Worm (Caenorhabditis elegans): Measurements from ENCODE around the gene spc-1.

Gene spc-1

ce11 chrX:3112278-3112677 is 14.6 kb downstream of the spc-1 start:
- TF ChIP-seq hmg-20 (GFP tag; IDR thresholded peaks at IDR 0.05) (0 out of 2 replicates have a peak, but pooled peaks have one; percentile 9), mcd-1 (GFP tag; IDR thresholded peaks at IDR 0.05) (peak; percentile 45), madf-6 (GFP tag; IDR thresholded peaks at IDR 0.05) (peak; percentile 27; the same call in 1 of the 2 replicates), aptf-3 (GFP tag; IDR thresholded peaks at IDR 0.05) (0 out of 2 replicates have a peak, but pooled peaks have one; percentile 64), pbrm-1 (GFP tag; IDR thresholded peaks at IDR 0.05) (peak; percentile 16; the same call in 1 of the 2 replicates), Y53G8AR.9 (GFP tag; conservative IDR thresholded peaks at IDR 0.05) (0 out of 2 replicates have a peak, but pooled peaks have one; percentile 64), C06A6.2 (GFP tag; conservative IDR thresholded peaks at IDR 0.05) (0 out of 2 replicates have a peak, but pooled peaks have one; percentile 20), cebp-2 (GFP tag; IDR thresholded peaks at IDR 0.05) (0 out of 2 replicates have a peak, but pooled peaks have one; percentile 27), madf-3 (GFP tag; IDR thresholded peaks at IDR 0.05) (0 out of 2 replicates have a peak, but pooled peaks have one; percentile 53), hsf-1 (GFP tag; IDR thresholded peaks at IDR 0.05) (0 out of 2 replicates have a peak, but pooled peaks have one; percentile 9), nhr-120 (GFP tag; IDR thresholded peaks at IDR 0.05) (0 out of 2 replicates have a peak, but pooled peaks have one; percentile 65)

ce11 chrX:3111687-3112086 is 15.2 kb downstream of the spc-1 start:
- TF ChIP-seq ccch-3 (GFP tag; optimal IDR thresholded peaks at IDR 0.05) (no peak), ztf-3 (GFP tag; optimal IDR thresholded peaks at IDR 0.05) (no peak), lir-1 (GFP tag; conservative IDR thresholded peaks at IDR 0.05) (no peak), F49E8.2 (tag; optimal IDR thresholded peaks at IDR 0.05; ENCODE audit: insufficient read depth) (no peak), F39B2.1 (GFP tag; IDR thresholded peaks at IDR 0.05) (no peak), aptf-3 (GFP tag; IDR thresholded peaks at IDR 0.05) (no peak), madf-6 (GFP tag; IDR thresholded peaks at IDR 0.05) (no peak), ztf-25 (GFP tag; IDR thresholded peaks at IDR 0.05) (no peak), hrde-1 (tag; optimal IDR thresholded peaks at IDR 0.05; ENCODE audit: borderline replicate concordance) (no peak), ceh-58 (GFP tag; IDR thresholded peaks at IDR 0.05) (no peak), B0035.1 (tag; optimal IDR thresholded peaks at IDR 0.05) (peak; percentile 25), let-607 (tag; optimal IDR thresholded peaks at IDR 0.05) (no peak), K11D2.4 (GFP tag; IDR thresholded peaks at IDR 0.05) (peak; percentile 64; the same call in 1 of the 2 replicates), snpc-4 (GFP tag; optimal IDR thresholded peaks at IDR 0.05) (no peak), snpc-4 (tag; optimal IDR thresholded peaks at IDR 0.05) (peak in 1 of 4 experiments; percentile 37), bed-2 (GFP tag; IDR thresholded peaks at IDR 0.05) (no peak), bed-1 (GFP tag; IDR thresholded peaks at IDR 0.05) (no peak), nfya-2 (GFP tag; IDR thresholded peaks at IDR 0.05) (no peak), D2030.7 (GFP tag; IDR thresholded peaks at IDR 0.05) (no peak), snpc-1.1 (tag; optimal IDR thresholded peaks at IDR 0.05; ENCODE audit: insufficient read depth) (no peak), ZK185.1 (tag; optimal IDR thresholded peaks at IDR 0.05; ENCODE audit: poor library complexity, severe bottlenecking) (peak; percentile 64), sptf-2 (GFP tag; optimal IDR thresholded peaks at IDR 0.05) (no peak), repo-1 (tag; optimal IDR thresholded peaks at IDR 0.05) (peak; percentile 80), lin-35 (GFP tag; optimal IDR thresholded peaks at IDR 0.05) (peak in 1 of 3 experiments; percentile 83), chd-7 (tag; optimal IDR thresholded peaks at IDR 0.05) (no peak), ceh-91 (GFP tag; IDR thresholded peaks at IDR 0.05) (no peak), rpc-1 (optimal IDR thresholded peaks at IDR 0.05) (no peak), rpc-1 (tag; optimal IDR thresholded peaks at IDR 0.05) (no peak), ceh-100 (GFP tag; IDR thresholded peaks at IDR 0.05) (no peak), T26A5.8 (tag; optimal IDR thresholded peaks at IDR 0.05) (no peak), sea-2 (GFP tag; IDR thresholded peaks at IDR 0.05) (no peak), Y95B8A.8 (GFP tag; IDR thresholded peaks at IDR 0.05) (no peak), nfyb-1 (GFP tag; IDR thresholded peaks at IDR 0.05) (no peak; the same call in 1 of the 2 replicates), nhr-27 (tag; optimal IDR thresholded peaks at IDR 0.05) (no peak), die-1 (tag; optimal IDR thresholded peaks at IDR 0.05) (no peak), snpc-3.4 (tag; optimal IDR thresholded peaks at IDR 0.05) (no peak), dpff-1 (tag; optimal IDR thresholded peaks at IDR 0.05) (no peak), rcor-1 (GFP tag; IDR thresholded peaks at IDR 0.05) (no peak)

Measured in whole organism, young adult.